Worm (Caenorhabditis elegans) whole organism, late embryonic: Measurements from ENCODE around the gene etr-1.
A peak's percentile ranks its signal among the peaks of the same experiment; 100 is the strongest.

Experiments used
- K09A11.1 ChIP-seq: sonication (generic microtip); optimal IDR thresholded peaks from 2 replicates; lab custom pipeline; 2017; ENCODE audit warnings: antibody characterized with exemption, mild to moderate bottlenecking, missing genetic modification characterization, missing compliant biosample characterization; ENCODE audit not compliant: insufficient read depth
- ama-1 ChIP-seq: fragments of 150-350 bp; optimal IDR thresholded peaks from 2 replicates; lab custom pipeline; 2014
- ceh-14 ChIP-seq: sonication (generic microtip); optimal IDR thresholded peaks from 2 replicates; lab custom pipeline; 2016; ENCODE audit warnings: missing genotype, missing genetic modification characterization, missing compliant biosample characterization
- ceh-18 ChIP-seq: sonication (generic microtip); optimal IDR thresholded peaks from 2 replicates; lab custom pipeline; 2016; ENCODE audit warnings: missing genetic modification characterization, missing compliant biosample characterization
- ceh-24 ChIP-seq: sonication (generic microtip); optimal IDR thresholded peaks from 2 replicates; lab custom pipeline; 2016; ENCODE audit warnings: mild to moderate bottlenecking, missing genetic modification characterization, missing compliant biosample characterization
- ceh-31 ChIP-seq: sonication (generic microtip); optimal IDR thresholded peaks from 2 replicates; lab custom pipeline; 2016; ENCODE audit warnings: missing genetic modification characterization, missing compliant biosample characterization
- ceh-34 ChIP-seq: sonication (generic microtip); optimal IDR thresholded peaks from 2 replicates; lab custom pipeline; 2016; ENCODE audit warnings: mild to moderate bottlenecking, missing genetic modification characterization, missing compliant biosample characterization
- ceh-45 ChIP-seq: fragments of 200-800 bp; sonication (Bioruptor generic); IDR thresholded peaks from 2 replicates; pipeline ENCODE4 v1.3.6; 2022; ENCODE audit warnings: missing genetic modification reagents, missing genetic modification characterization, missing compliant biosample characterization
- ceh-48 ChIP-seq: sonication (generic microtip); optimal IDR thresholded peaks from 2 replicates; lab custom pipeline; 2016; ENCODE audit warnings: missing genetic modification characterization, inconsistent platforms, missing compliant biosample characterization
- ceh-6 ChIP-seq: fragments of 200-800 bp; sonication (Bioruptor generic); optimal IDR thresholded peaks from 2 replicates; lab custom pipeline; 2018; ENCODE audit warnings: mild to moderate bottlenecking, missing genetic modification characterization, missing compliant biosample characterization
- ceh-9 ChIP-seq: sonication (generic microtip); optimal IDR thresholded peaks from 2 replicates; lab custom pipeline; 2016; ENCODE audit warnings: mild to moderate bottlenecking, missing genetic modification characterization, inconsistent platforms, missing compliant biosample characterization
- dve-1 ChIP-seq: sonication (generic microtip); optimal IDR thresholded peaks from 2 replicates; lab custom pipeline; 2017; ENCODE audit warnings: antibody characterized with exemption, mild to moderate bottlenecking, missing genetic modification characterization, missing compliant biosample characterization
- elt-2 ChIP-seq: sonication (generic microtip); optimal IDR thresholded peaks from 2 replicates; lab custom pipeline; 2016; ENCODE audit warnings: missing genetic modification reagents, missing genetic modification characterization, missing compliant biosample characterization
- ets-4 ChIP-seq: sonication (generic microtip); optimal IDR thresholded peaks from 2 replicates; lab custom pipeline; 2016; ENCODE audit warnings: missing genetic modification characterization, missing compliant biosample characterization
- eyg-1 ChIP-seq: sonication (generic microtip); optimal IDR thresholded peaks from 2 replicates; lab custom pipeline; 2016; ENCODE audit warnings: missing genotype, missing genetic modification characterization, missing compliant biosample characterization
- fkh-6 ChIP-seq: sonication (generic microtip); optimal IDR thresholded peaks from 2 replicates; lab custom pipeline; 2016; ENCODE audit warnings: missing genetic modification characterization, missing compliant biosample characterization
- gmeb-2 ChIP-seq: sonication (generic microtip); optimal IDR thresholded peaks from 2 replicates; lab custom pipeline; 2016; ENCODE audit warnings: missing genetic modification characterization, inconsistent platforms, missing compliant biosample characterization
- hlh-13 ChIP-seq: fragments of 200-800 bp; sonication (Bioruptor generic); optimal IDR thresholded peaks from 2 replicates; lab custom pipeline; 2018; ENCODE audit warnings: mild to moderate bottlenecking, missing genetic modification characterization, missing compliant biosample characterization
- hlh-15 ChIP-seq: sonication (generic microtip); optimal IDR thresholded peaks from 2 replicates; lab custom pipeline; 2016; ENCODE audit warnings: missing genetic modification characterization, missing compliant biosample characterization
- hlh-6 ChIP-seq: sonication (generic microtip); optimal IDR thresholded peaks from 2 replicates; lab custom pipeline; 2016; ENCODE audit warnings: missing genotype, missing genetic modification characterization, missing compliant biosample characterization
- hlh-8 ChIP-seq: sonication (generic microtip); optimal IDR thresholded peaks from 2 replicates; lab custom pipeline; 2016; ENCODE audit warnings: missing genotype, missing genetic modification characterization, missing compliant biosample characterization
- lin-11 ChIP-seq: fragments of 200-800 bp; sonication (Bioruptor generic); optimal IDR thresholded peaks from 2 replicates; lab custom pipeline; 2018; ENCODE audit warnings: mild to moderate bottlenecking, missing genetic modification characterization, missing compliant biosample characterization
- nfya-1 ChIP-seq: sonication (generic microtip); optimal IDR thresholded peaks from 2 replicates; lab custom pipeline; 2017; ENCODE audit warnings: missing genetic modification characterization, mild to moderate bottlenecking, missing compliant biosample characterization, antibody characterized with exemption, moderate library complexity
- nhr-11 ChIP-seq: fragments of 150-350 bp; optimal IDR thresholded peaks from 2 replicates; lab custom pipeline; 2014; ENCODE audit warnings: missing biosample characterization, missing genetic modification characterization
- pat-9 ChIP-seq: fragments of 200-800 bp; sonication (Bioruptor generic); optimal IDR thresholded peaks from 2 replicates; lab custom pipeline; 2018; ENCODE audit warnings: mild to moderate bottlenecking, missing genetic modification characterization, moderate library complexity, missing compliant biosample characterization
- pax-1 ChIP-seq: fragments of 150-350 bp; optimal IDR thresholded peaks from 2 replicates; lab custom pipeline; 2014; ENCODE audit warnings: missing biosample characterization, missing genetic modification characterization
- pha-2 ChIP-seq: sonication (generic microtip); optimal IDR thresholded peaks from 2 replicates; lab custom pipeline; 2017; ENCODE audit warnings: mild to moderate bottlenecking, missing genetic modification characterization, missing compliant biosample characterization
- ref-2 ChIP-seq: sonication (generic microtip); optimal IDR thresholded peaks from 2 replicates; lab custom pipeline; 2016; ENCODE audit warnings: missing genetic modification characterization, missing compliant biosample characterization
- rnt-1 ChIP-seq: sonication (generic microtip); optimal IDR thresholded peaks from 2 replicates; lab custom pipeline; 2016; ENCODE audit warnings: missing genetic modification characterization, missing compliant biosample characterization
- sdc-2 ChIP-seq: sonication (generic microtip); optimal IDR thresholded peaks from 2 replicates; lab custom pipeline; 2016; ENCODE audit warnings: missing genotype, missing genetic modification characterization, missing compliant biosample characterization
- tbx-2 ChIP-seq: sonication (generic microtip); optimal IDR thresholded peaks from 2 replicates; lab custom pipeline; 2016; ENCODE audit warnings: missing genetic modification characterization, missing compliant biosample characterization
- unc-3 ChIP-seq, 2 experiments: fragments of 200-800 bp in 1 of 2; sonication (Bioruptor generic) in 1 of 2; sonication (generic microtip) in 1 of 2; conservative IDR thresholded peaks in 1 of 2; optimal IDR thresholded peaks in 1 of 2; 2 replicates each; pipeline versions ENCODE4 v1.3.6 to Lab custom; 2016 to 2022; ENCODE audit warnings: missing compliant biosample characterization in 2 of 2, missing genetic modification characterization in 2 of 2, missing genetic modification reagents in 1 of 2
- unc-42 ChIP-seq: sonication (generic microtip); optimal IDR thresholded peaks from 2 replicates; lab custom pipeline; 2016; ENCODE audit warnings: missing genotype, missing genetic modification characterization, missing compliant biosample characterization
- unc-55 ChIP-seq: sonication (generic microtip); optimal IDR thresholded peaks from 2 replicates; lab custom pipeline; 2017; ENCODE audit warnings: missing biosample characterization, missing genetic modification reagents, missing genetic modification characterization
- ztf-16 ChIP-seq: sonication (generic microtip); optimal IDR thresholded peaks from 2 replicates; lab custom pipeline; 2017; ENCODE audit warnings: missing genetic modification characterization, missing compliant biosample characterization

The etr-1 gene

DNA sequence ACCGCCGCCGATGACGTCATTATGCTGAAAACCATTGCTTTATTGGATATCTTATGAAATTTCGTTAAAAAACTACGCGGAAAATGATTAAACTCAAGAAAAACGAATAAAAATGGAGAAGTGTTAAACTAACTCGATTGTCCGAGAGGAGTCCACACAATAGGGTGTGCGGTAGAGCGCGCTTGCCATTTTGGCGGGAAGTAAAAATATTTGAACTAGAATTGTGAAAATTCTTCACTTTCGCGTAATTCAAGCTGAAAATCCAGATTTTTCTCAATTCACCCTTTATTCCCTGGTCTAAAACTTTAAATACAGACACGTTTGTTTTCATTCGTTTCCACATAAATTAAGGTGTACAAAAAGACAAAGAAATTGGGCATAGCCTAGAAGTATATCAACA, 54.4 kb downstream of the etr-1 start, which contains the start of gene F48A11.4 (continued):
- peak; percentile 64 for TF ChIP-seq ama-1
- TF ChIP-seq unc-42: peak; percentile 75
- TF ChIP-seq ceh-18: peak; percentile 63
- no peak for TF ChIP-seq ceh-6
- TF ChIP-seq fkh-6: no peak
- peak; percentile 27 for TF ChIP-seq K09A11.1
- peak; percentile 73 for TF ChIP-seq nfya-1 (tag; lab: Kevin White, UChicago)
- no peak for TF ChIP-seq gmeb-2 (tag; lab: Kevin White, UChicago)
- TF ChIP-seq pat-9: peak; percentile 12
- TF ChIP-seq pha-2 (tag; lab: Kevin White, UChicago): no peak
- TF ChIP-seq hlh-15: no peak
- TF ChIP-seq elt-2: peak; percentile 35
- peak; percentile 65 for TF ChIP-seq ceh-31 (tag; lab: Kevin White, UChicago)
- no peak for TF ChIP-seq unc-3 (GFP tag; conservative IDR thresholded peaks at IDR 0.05; lab: Robert Waterston, UW)
- TF ChIP-seq unc-3 (tag; optimal IDR thresholded peaks at IDR 0.05; lab: Kevin White, UChicago): no peak
- no peak for TF ChIP-seq hlh-6 (tag; lab: Kevin White, UChicago)
- peak; percentile 64 for TF ChIP-seq tbx-2
- peak; percentile 45 for TF ChIP-seq pax-1 (tag; lab: Kevin White, UChicago)
- peak; percentile 37 for TF ChIP-seq ceh-48 (tag; lab: Kevin White, UChicago)
- peak; percentile 64 for TF ChIP-seq dve-1 (tag; lab: Kevin White, UChicago)
- peak; percentile 41 for TF ChIP-seq ets-4
- TF ChIP-seq ztf-16 (tag; lab: Kevin White, UChicago): peak; percentile 49
- TF ChIP-seq rnt-1: peak; percentile 38
- no peak for TF ChIP-seq eyg-1 (tag; lab: Kevin White, UChicago)
- TF ChIP-seq, all 69 proteins: peak for 27

DNA sequence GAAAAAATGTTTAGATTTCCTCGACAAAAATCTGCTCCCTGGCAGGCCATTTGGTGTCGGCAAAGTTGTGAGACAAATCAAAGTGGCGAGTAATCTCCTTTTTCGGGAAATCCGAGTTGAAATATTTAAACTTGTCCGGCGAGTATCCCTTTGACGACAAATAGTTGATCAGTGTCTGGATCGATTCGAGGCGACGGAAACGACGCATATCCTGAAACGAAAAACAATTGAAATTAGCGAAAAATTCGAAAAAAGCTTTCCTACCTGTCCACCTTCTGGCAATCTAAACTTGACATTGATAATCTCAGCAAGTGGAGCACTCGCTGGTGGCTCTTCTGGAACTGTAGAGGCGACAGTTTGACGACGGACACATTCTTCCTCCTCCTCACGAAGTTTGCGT, 55.1 kb downstream of the etr-1 start:
- no peak for TF ChIP-seq ceh-14
- no peak for TF ChIP-seq hlh-13 (GFP tag; lab: Kevin White, UChicago)
- no peak for TF ChIP-seq sdc-2 (tag; lab: Kevin White, UChicago)
- no peak for TF ChIP-seq ceh-34 (tag; lab: Kevin White, UChicago)
- TF ChIP-seq ceh-24 (tag; lab: Kevin White, UChicago): no peak
- no peak for TF ChIP-seq hlh-8
- TF ChIP-seq lin-11: no peak
- no peak for TF ChIP-seq unc-3 (GFP tag; conservative IDR thresholded peaks at IDR 0.05; lab: Robert Waterston, UW)
- TF ChIP-seq unc-3 (tag; optimal IDR thresholded peaks at IDR 0.05; lab: Kevin White, UChicago): no peak
- TF ChIP-seq ref-2: no peak
- no peak for TF ChIP-seq unc-42
- TF ChIP-seq, all 69 proteins: peak for 0

DNA sequence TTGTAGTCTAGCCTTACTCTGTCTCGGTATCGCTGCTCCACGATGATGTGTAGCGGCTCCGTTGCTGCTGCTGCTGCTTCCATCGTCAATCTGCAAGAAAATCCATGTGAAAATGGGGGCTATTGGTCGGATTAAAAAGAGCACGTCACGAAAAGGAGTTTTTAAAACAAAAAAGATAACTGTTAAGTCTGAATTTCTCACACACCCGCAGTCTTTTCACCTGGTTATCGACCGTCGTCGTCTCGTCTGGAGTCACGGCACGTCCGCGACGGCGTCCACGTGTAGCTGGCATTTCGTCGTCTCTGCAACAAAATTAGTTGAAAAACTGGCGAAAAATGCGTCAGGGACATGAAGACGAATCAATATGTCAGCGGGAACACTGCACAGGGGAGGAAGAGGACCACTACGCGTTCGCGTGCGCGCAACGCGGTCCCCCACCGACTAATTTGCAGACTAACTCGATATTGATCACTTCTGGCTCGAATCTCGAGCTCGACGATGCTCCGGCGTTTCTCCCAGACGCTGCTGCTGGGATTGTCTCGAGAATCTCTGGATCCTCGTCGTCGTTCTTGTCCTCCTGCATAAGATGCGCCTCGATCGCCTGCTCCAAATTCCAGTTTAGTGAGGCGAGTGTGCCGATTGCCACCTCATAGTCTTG, 57.8 kb downstream of the etr-1 start:
- TF ChIP-seq unc-42: no peak
- no peak for TF ChIP-seq K09A11.1
- no peak for TF ChIP-seq fkh-6
- TF ChIP-seq elt-2: no peak
- no peak for TF ChIP-seq ceh-9 (tag; lab: Kevin White, UChicago)
- TF ChIP-seq nhr-11 (tag; lab: Kevin White, UChicago): no peak
- no peak for TF ChIP-seq eyg-1 (tag; lab: Kevin White, UChicago)
- no peak for TF ChIP-seq unc-55 (GFP tag; lab: Kevin White, UChicago)
- no peak for TF ChIP-seq ceh-45
- TF ChIP-seq, all 69 proteins: peak for 0
